Worm (Caenorhabditis elegans): ENCODE results near the gene end-3.

Gene end-3

ce11 chrV:14064422-14064821 lies 49.9 kb downstream of the end-3 start, which contains the start of gene D1086.21:
Gene D1086.21, plus strand, starts transcription at chrV:14064722.
- no peak for TF ChIP-seq egl-13 (tag; optimal IDR thresholded peaks at IDR 0.05)
